Worm (Caenorhabditis elegans): ENCODE data around the gene Y57G11C.22.

DNA sequence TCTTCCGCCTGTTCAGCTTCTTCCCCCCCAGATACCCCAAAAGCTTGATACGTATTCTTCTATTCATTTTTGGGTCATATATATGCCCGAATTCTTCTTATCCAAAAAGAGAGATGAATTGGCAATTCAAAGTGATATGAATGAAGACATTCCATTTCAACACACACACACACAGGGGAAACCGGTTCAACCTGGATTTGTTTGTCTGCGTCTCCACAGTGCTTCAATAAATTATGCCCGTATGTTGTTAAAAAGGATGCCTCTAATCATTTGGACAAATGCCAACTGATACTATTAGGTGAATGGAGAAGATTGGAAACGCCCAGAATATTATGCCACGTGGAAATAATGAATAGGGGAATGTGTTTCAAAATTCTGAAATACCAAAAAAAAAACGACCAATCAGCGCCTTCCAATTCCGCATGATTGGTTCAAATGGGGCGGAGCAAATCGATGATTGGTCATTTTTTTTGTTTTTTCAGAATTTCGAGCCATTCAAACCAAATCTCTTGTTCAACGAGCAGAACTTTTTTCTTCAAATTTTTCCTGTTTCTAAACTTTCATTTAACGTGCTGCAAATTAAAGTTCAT is 32.9 kb downstream of the Y57G11C.22 start:
- no peak for TF ChIP-seq ztf-23 (GFP tag; IDR thresholded peaks at IDR 0.05)
- TF ChIP-seq ztf-29 (GFP tag; IDR thresholded peaks at IDR 0.05): no peak
- no peak for TF ChIP-seq med-1 (GFP tag; optimal IDR thresholded peaks at IDR 0.05; ENCODE audit: insufficient read depth)

Measured in whole organism, midembryonic.